Worm (Caenorhabditis elegans): ENCODE data around the gene dpy-18.

DNA sequence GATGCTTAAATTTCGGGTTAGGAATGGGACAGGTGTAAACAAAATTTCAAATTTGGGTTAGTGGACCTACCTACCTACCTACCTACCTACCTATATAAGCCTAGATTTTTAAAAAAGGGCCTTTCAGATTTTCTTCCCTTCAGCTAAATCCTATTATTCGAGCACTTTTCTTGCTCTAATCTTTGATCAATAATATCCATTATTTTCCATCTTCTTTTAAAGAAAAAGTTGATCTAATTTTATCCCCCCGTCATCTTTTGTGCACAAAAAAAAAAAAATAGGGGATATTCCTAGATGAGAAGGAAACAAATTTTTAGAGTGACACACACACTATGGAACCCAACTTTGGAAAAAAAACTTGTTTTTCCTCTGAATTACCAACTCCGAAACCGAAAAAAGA lies 13.1 kb upstream of the dpy-18 start:
- TF ChIP-seq ama-1 (optimal IDR thresholded peaks at IDR 0.05) (no peak), flt-1 (GFP tag; IDR thresholded peaks at IDR 0.05) (no peak), scrt-1 (GFP tag; IDR thresholded peaks at IDR 0.05) (no peak), tbx-11 (GFP tag; IDR thresholded peaks at IDR 0.05) (no peak), tbx-37 (GFP tag; conservative IDR thresholded peaks at IDR 0.05) (no peak), aly-1 (tag; optimal IDR thresholded peaks at IDR 0.05) (no peak), hmbx-1 (tag; optimal IDR thresholded peaks at IDR 0.05) (no peak), hmg-4 (GFP tag; optimal IDR thresholded peaks at IDR 0.05) (no peak), ceh-36 (tag; optimal IDR thresholded peaks at IDR 0.05) (no peak)

Data from whole organism, early embryonic.